Worm (Caenorhabditis elegans) whole organism, young adult: ENCODE data around the gene R08C7.12.

Source experiments
- B0336.3 ChIP-seq: fragments of 200-800 bp; sonication (Bioruptor generic); IDR thresholded peaks from 2 replicates; pipeline ENCODE4 v1.3.6; 2022; ENCODE audit warnings: missing genetic modification characterization, missing compliant biosample characterization
- F37B4.10 ChIP-seq: fragments of 200-800 bp; sonication (Bioruptor generic); IDR thresholded peaks from 2 replicates; pipeline ENCODE4 v1.3.6; 2022; ENCODE audit warnings: missing genetic modification characterization, missing compliant biosample characterization
- akir-1 ChIP-seq: fragments of 200-800 bp; sonication (Bioruptor generic); optimal IDR thresholded peaks from 2 replicates; lab custom pipeline; 2018; ENCODE audit warnings: mild to moderate bottlenecking, missing genetic modification characterization, moderate library complexity, missing compliant biosample characterization
- aptf-3 ChIP-seq: fragments of 200-800 bp; sonication (Bioruptor generic); IDR thresholded peaks from 2 replicates; pipeline ENCODE4 v1.3.6; 2022; ENCODE audit warnings: missing genetic modification characterization, missing compliant biosample characterization
- attf-3 ChIP-seq: fragments of 200-800 bp; sonication (Bioruptor generic); conservative IDR thresholded peaks from 2 replicates; pipeline ENCODE4 v1.3.6; 2022; ENCODE audit warnings: missing genetic modification reagents, missing genetic modification characterization, missing compliant biosample characterization
- dpl-1 ChIP-seq: fragments of 150-350 bp; optimal IDR thresholded peaks from 2 replicates; lab custom pipeline; 2014; ENCODE audit warnings: missing biosample characterization, missing genetic modification reagents, missing genetic modification characterization
- tbx-9 ChIP-seq: sonication (generic microtip); optimal IDR thresholded peaks from 2 replicates; lab custom pipeline; 2016; ENCODE audit warnings: borderline replicate concordance, missing genetic modification characterization, inconsistent platforms, missing compliant biosample characterization
- unc-62 ChIP-seq: fragments of 150-350 bp; optimal IDR thresholded peaks from 2 replicates; lab custom pipeline; 2014; ENCODE audit warnings: missing biosample characterization, missing genetic modification reagents, missing genetic modification characterization
- zim-3 ChIP-seq: sonication (generic microtip); optimal IDR thresholded peaks from 2 replicates; lab custom pipeline; 2017; ENCODE audit warnings: mild to moderate bottlenecking, missing genetic modification characterization, moderate library complexity, missing compliant biosample characterization
- ztf-6 ChIP-seq: fragments of 200-800 bp; sonication (Bioruptor generic); IDR thresholded peaks from 2 replicates; pipeline ENCODE4 v1.3.6; 2022; ENCODE audit warnings: missing genetic modification reagents, missing genetic modification characterization, missing compliant biosample characterization

DNA sequence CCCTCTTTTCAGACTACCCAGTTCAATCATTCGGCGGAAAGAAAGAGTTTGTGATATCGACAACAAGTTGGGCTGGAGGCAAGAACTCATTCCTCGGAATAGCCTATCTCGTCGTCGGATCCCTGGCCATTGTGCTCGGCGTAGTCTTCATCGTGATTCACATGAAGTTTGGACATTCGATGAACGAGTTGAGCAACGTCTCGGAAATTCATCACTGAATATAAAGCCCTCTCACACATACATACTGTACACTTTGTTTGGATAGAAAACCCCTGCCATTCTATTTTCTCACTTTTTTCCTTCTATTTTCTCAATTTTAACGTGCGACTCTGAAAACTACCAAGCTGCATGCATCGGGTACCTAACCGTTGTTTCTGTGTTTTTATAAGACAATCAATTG lies at the start of gene R08C7.12:
- TF ChIP-seq akir-1 (GFP tag; lab: Kevin White, UChicago), result no peak
- no peak for TF ChIP-seq tbx-9
- no peak for TF ChIP-seq ztf-6 (GFP tag; lab: Robert Waterston, UW)
- TF ChIP-seq attf-3, result no peak
- no peak for TF ChIP-seq F37B4.10 (GFP tag; lab: Robert Waterston, UW)
- no peak for TF ChIP-seq zim-3 (tag; lab: Kevin White, UChicago)
- no peak for TF ChIP-seq dpl-1 (GFP tag; lab: Kevin White, UChicago)
- TF ChIP-seq unc-62, result no peak
- TF ChIP-seq B0336.3 (GFP tag; lab: Robert Waterston, UW), result no peak
- TF ChIP-seq aptf-3, result no peak
